Worm (Caenorhabditis elegans): ENCODE data around the gene pcyt-2.2.

ce11 chrX:7930450-7930849, 46.4 kb downstream of the pcyt-2.2 start, which contains the start of gene zig-3:
- no peak for TF ChIP-seq pqm-1 (tag; optimal IDR thresholded peaks at IDR 0.05)
- TF ChIP-seq unc-130 (GFP tag; optimal IDR thresholded peaks at IDR 0.05), result no peak
- no peak for TF ChIP-seq snpc-4 (tag; optimal IDR thresholded peaks at IDR 0.05)
- no peak for TF ChIP-seq jun-1 (tag; optimal IDR thresholded peaks at IDR 0.05)
- TF ChIP-seq ceh-62 (tag; optimal IDR thresholded peaks at IDR 0.05), result no peak
- no peak for TF ChIP-seq ZK546.5 (tag; optimal IDR thresholded peaks at IDR 0.05)

All from whole organism, L4 larva.